Worm (Caenorhabditis elegans): ENCODE data around the gene nas-12.

- no peak for TF ChIP-seq lin-39 (tag; optimal IDR thresholded peaks at IDR 0.05)
- TF ChIP-seq mab-5 (tag; optimal IDR thresholded peaks at IDR 0.05), result no peak
- TF ChIP-seq Y55F3AM.14 (GFP tag; optimal IDR thresholded peaks at IDR 0.05), result no peak
- no peak for TF ChIP-seq elt-1 (tag; optimal IDR thresholded peaks at IDR 0.05)
- TF ChIP-seq peb-1 (tag; optimal IDR thresholded peaks at IDR 0.05), result no peak
- TF ChIP-seq ZK546.5 (tag; optimal IDR thresholded peaks at IDR 0.05), result no peak
- TF ChIP-seq nhr-12 (tag; optimal IDR thresholded peaks at IDR 0.05), result no peak
- TF ChIP-seq unc-62 (GFP tag; optimal IDR thresholded peaks at IDR 0.05), result no peak
These were observed 18.8 kb downstream of the nas-12 start for ce11 chrIV:10242458-10243123.

All from whole organism, L2 larva.